Fruit fly (Drosophila melanogaster): ENCODE data around the gene CG8031.

The CG8031 gene

DNA sequence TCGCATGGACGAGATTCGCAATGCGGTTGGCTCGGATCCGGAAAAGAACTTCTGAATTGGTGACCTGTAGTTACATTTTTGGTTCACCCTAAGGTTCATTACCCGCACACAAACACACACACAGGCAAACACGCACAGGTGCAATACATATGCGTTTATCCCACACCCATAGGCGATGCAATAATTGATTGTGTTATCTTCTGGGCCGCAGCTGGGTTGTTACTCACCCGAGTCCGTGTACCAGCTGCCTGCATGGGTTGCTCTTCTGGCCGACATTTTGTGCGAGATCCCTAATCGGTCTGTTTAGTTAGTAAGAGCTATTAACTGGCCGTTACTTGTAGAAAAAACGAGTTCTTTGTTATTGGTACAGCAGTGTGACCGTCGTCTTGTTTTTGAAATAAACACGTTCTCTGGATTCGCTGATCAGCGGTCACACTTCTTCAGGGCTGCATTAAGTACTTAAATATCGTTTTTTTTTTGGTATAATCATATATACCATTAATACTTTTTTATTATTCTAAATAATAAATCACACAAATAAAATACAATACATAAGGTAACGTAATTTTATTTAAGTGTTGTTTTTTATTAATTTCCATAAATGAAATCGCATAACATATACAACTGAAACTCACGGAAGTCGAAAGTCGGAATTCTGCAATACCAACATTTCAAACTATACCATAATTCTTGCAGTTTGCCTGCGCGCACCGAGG lies at the start of gene CG8031:
TSS of gene CG8031 (minus strand) at position 406 of the 716 bp plus-strand sequence.
- peak; percentile 51 for TF ChIP-seq Mnt (GFP tag; optimal IDR thresholded peaks at IDR 0.05)
- TF ChIP-seq tj (GFP tag; optimal IDR thresholded peaks at IDR 0.05) = no peak
- TF ChIP-seq bab1 (GFP tag; optimal IDR thresholded peaks at IDR 0.05) = peak; percentile 21
- TF ChIP-seq CG7101 (tag; optimal IDR thresholded peaks at IDR 0.05) = peak; percentile 53
- no peak for TF ChIP-seq CG5204 (GFP tag; optimal IDR thresholded peaks at IDR 0.05)
- TF ChIP-seq CG33017 (tag; optimal IDR thresholded peaks at IDR 0.05) = no peak
- TF ChIP-seq pad (GFP tag; optimal IDR thresholded peaks at IDR 0.05) = no peak
- TF ChIP-seq toe (GFP tag; optimal IDR thresholded peaks at IDR 0.05) = no peak

DNA sequence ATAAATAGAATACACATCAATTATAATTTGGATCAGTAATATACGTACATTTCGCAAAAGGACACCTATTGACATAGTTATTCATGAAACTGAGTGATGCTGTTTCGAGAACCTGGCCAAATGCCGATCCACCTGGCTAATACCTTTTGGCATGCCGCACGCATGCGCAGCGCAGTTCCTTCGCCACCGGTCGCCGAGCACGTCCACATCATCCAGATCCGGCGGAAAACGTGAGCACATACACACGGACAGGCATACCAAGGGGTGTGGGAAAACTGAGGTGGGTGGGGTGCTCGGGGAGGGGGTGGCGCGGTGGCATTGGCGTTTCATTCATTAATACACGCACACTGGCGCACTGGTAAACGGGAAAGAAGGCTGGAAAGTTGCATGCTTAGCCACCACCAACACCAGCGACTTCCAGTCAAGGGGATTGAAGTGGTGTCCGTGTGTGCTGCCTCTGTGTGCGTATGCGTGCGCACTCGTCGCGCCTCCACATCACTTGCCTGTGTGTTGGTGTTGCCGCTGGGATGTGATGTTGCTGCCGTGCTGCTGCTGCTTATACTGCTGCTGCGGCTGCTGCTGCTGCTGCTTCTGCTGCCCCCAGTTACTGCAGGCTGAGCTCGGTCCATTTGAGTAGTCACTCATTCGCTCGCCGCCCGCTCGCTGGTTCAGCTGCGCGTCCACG lies 46.2 kb upstream of the CG8031 start, which contains the start of gene sim:
TSS of gene sim (plus strand) at position 635 of the 685 bp plus-strand sequence.
- no peak for TF ChIP-seq CG12768 (GFP tag; optimal IDR thresholded peaks at IDR 0.05)

DNA sequence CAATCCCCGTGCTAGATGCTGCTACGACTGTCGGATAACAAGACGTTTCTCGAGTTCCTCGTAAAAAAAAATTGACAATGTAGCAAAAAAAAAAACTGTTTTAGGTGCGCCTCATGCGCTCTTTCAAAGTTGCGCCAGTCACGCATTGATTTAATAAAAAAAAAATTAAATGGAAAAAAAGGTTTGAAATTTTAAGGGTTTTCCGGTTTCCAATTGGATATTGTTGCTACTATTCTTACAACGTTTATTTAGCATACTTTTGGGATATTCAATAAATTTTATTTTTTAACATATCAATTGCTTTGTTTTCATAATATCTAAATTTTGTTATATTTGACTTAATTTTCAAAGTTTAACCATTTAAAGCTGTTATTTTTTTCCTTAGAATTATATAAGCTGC lies 45.4 kb upstream of the CG8031 start:
- TF ChIP-seq ovo (GFP tag; optimal IDR thresholded peaks at IDR 0.05) (no peak), CG14711 (tag; optimal IDR thresholded peaks at IDR 0.05) (no peak), CG12768 (GFP tag; optimal IDR thresholded peaks at IDR 0.05) (no peak), kay (GFP tag; ENCODE audit: borderline replicate concordance) (no peak), CG7045 (GFP tag; optimal IDR thresholded peaks at IDR 0.05) (no peak), toe (GFP tag; optimal IDR thresholded peaks at IDR 0.05) (no peak), Hr96 (GFP tag; optimal IDR thresholded peaks at IDR 0.05) (no peak), cnc (optimal IDR thresholded peaks at IDR 0.05) (no peak), CG5204 (GFP tag; optimal IDR thresholded peaks at IDR 0.05) (no peak), Clk (GFP tag; optimal IDR thresholded peaks at IDR 0.05) (no peak), Mnt (GFP tag; optimal IDR thresholded peaks at IDR 0.05) (no peak), tj (GFP tag; optimal IDR thresholded peaks at IDR 0.05) (no peak), CG33017 (tag; optimal IDR thresholded peaks at IDR 0.05) (no peak), pad (GFP tag; optimal IDR thresholded peaks at IDR 0.05) (no peak), CG11617 (GFP tag; optimal IDR thresholded peaks at IDR 0.05) (no peak), Crg-1 (GFP tag; optimal IDR thresholded peaks at IDR 0.05) (no peak), bab1 (GFP tag; optimal IDR thresholded peaks at IDR 0.05) (no peak), CG1620 (GFP tag; optimal IDR thresholded peaks at IDR 0.05) (no peak), cic (GFP tag; optimal IDR thresholded peaks at IDR 0.05) (no peak)

DNA sequence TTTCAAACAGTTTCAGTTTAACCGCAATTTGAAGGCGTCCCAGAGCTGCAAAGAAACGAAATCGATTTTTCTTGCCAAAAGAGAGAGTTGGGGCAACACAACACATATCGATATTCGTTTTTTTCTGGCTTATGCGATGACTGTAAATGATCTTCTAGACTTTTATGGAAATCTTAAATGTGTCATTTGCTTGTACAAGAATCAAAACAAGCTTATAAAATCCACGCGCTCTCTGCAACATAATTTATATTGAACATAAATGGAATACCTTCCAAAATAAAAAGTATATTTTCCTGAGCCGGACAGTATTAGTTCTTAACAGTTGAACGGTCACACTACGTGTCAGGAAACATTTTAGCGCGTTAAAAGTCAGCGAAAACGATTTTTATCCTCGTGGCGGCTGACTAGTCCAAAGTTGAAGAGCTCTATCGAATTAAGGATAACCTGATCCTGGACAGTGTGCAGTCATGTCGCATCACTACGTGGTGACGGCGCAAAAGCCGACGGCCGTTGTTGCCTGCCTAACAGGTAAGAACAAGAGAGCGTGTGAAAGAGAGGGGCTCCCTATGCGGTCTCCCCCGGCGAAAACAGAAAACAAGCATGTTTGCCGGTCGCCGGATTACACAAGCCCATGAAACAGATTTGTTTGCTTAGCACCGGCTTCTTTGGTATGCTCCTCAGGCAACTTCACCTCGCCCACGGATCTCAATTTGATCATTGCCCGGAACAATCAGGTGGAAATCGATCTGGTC lies 41.0 kb upstream of the CG8031 start, which contains the start of gene pic:
TSS of gene pic (plus strand) at position 304 of the 752 bp plus-strand sequence.
- TF ChIP-seq Mnt (GFP tag; optimal IDR thresholded peaks at IDR 0.05) = peak; percentile 11
- TF ChIP-seq CG12768 (GFP tag; optimal IDR thresholded peaks at IDR 0.05) = no peak
- peak; percentile 2 for TF ChIP-seq pad (GFP tag; optimal IDR thresholded peaks at IDR 0.05)
- TF ChIP-seq bab1 (GFP tag; optimal IDR thresholded peaks at IDR 0.05) = peak; percentile 78
- TF ChIP-seq toe (GFP tag; optimal IDR thresholded peaks at IDR 0.05) = no peak
- TF ChIP-seq CG11617 (GFP tag; optimal IDR thresholded peaks at IDR 0.05) = no peak
- TF ChIP-seq CG7045 (GFP tag; optimal IDR thresholded peaks at IDR 0.05) = no peak
- TF ChIP-seq Crg-1 (GFP tag; optimal IDR thresholded peaks at IDR 0.05) = peak; percentile 28
- peak; percentile 34 for TF ChIP-seq CG14711 (tag; optimal IDR thresholded peaks at IDR 0.05)
- no peak for TF ChIP-seq kay (GFP tag; ENCODE audit: borderline replicate concordance)
- TF ChIP-seq Hr96 (GFP tag; optimal IDR thresholded peaks at IDR 0.05) = no peak
- TF ChIP-seq tj (GFP tag; optimal IDR thresholded peaks at IDR 0.05) = peak; percentile 1

DNA sequence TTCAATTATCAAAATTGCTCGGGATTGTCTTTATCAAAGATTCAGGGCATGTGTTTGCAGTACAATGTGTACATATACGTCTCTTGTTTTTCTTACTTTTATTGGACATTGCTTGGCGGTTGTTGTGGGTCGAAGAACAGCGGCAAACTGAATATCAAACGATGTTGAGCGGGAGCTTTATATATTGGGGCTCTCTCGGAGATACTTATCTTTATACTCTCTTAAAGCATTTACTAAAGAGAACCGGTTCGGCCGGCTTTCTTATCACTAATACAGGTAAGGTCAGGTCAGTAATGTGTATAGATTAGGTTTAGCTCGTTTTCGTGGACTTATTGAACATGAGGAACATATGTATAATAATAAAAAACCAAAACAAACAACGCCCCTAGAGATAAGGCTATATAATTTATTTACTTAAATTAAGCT lies 40.2 kb upstream of the CG8031 start, which contains the start of gene CG7966:
TSS of gene CG7966 (minus strand) at position 156 of the 426 bp plus-strand sequence.
- TF ChIP-seq bab1 (GFP tag; optimal IDR thresholded peaks at IDR 0.05) (peak; percentile 93), CG11617 (GFP tag; optimal IDR thresholded peaks at IDR 0.05) (no peak), cnc (optimal IDR thresholded peaks at IDR 0.05) (no peak), CG33017 (tag; optimal IDR thresholded peaks at IDR 0.05) (peak; percentile 33), pad (GFP tag; optimal IDR thresholded peaks at IDR 0.05) (no peak), toe (GFP tag; optimal IDR thresholded peaks at IDR 0.05) (no peak), CG12768 (GFP tag; optimal IDR thresholded peaks at IDR 0.05) (peak; percentile 10), Clk (GFP tag; optimal IDR thresholded peaks at IDR 0.05) (no peak), cic (GFP tag; optimal IDR thresholded peaks at IDR 0.05) (peak; percentile 52), Mnt (GFP tag; optimal IDR thresholded peaks at IDR 0.05) (peak; percentile 80), CG5204 (GFP tag; optimal IDR thresholded peaks at IDR 0.05) (no peak), Crg-1 (GFP tag; optimal IDR thresholded peaks at IDR 0.05) (no peak), tj (GFP tag; optimal IDR thresholded peaks at IDR 0.05) (no peak), kay (GFP tag; ENCODE audit: borderline replicate concordance) (no peak), CG14711 (tag; optimal IDR thresholded peaks at IDR 0.05) (peak; percentile 12), ovo (GFP tag; optimal IDR thresholded peaks at IDR 0.05) (peak; percentile 37), Hr96 (GFP tag; optimal IDR thresholded peaks at IDR 0.05) (no peak), CG7045 (GFP tag; optimal IDR thresholded peaks at IDR 0.05) (peak; percentile 3), CG1620 (GFP tag; optimal IDR thresholded peaks at IDR 0.05) (peak; percentile 16), CG7101 (tag; optimal IDR thresholded peaks at IDR 0.05) (peak; percentile 29)
